Worm (Caenorhabditis elegans): ENCODE measurements around the gene tbce-1.

DNA sequence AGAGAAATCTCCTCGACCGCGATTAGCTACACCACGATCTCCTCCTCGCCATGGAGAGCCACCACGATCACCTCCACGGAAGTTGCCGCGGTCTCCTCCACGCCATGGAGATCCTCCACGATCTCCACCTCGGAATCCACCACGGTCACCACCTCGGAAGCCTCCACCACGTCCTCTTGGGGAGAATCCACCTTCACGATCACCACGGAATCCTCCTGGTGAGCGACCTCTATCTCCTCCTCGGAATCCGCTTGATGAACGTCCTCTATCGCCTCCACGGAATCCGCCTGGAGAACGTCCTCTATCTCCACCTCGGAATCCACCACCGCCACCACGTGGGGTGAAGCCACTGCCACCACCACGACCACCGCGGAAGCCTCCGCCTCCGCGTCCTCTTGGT, 5.4 kb upstream of the tbce-1 start:
- TF ChIP-seq rbr-2 (tag; optimal IDR thresholded peaks at IDR 0.05) (no peak), R02D3.7 (tag; optimal IDR thresholded peaks at IDR 0.05) (no peak), F49E8.2 (tag; optimal IDR thresholded peaks at IDR 0.05; ENCODE audit: borderline replicate concordance) (no peak), daf-19 (GFP tag; conservative IDR thresholded peaks at IDR 0.05) (no peak), hmg-1.1 (GFP tag; IDR thresholded peaks at IDR 0.05) (no peak), lin-39 (tag; optimal IDR thresholded peaks at IDR 0.05) (no peak), madf-9 (GFP tag; conservative IDR thresholded peaks at IDR 0.05) (no peak)

All from whole organism, L4 larva.